Fruit fly (Drosophila melanogaster) whole organism, embryonic: ENCODE measurements around the gene trv.
A peak's percentile ranks its signal among the peaks of the same experiment; 100 is the strongest.

Source experiments
- Atf3 ChIP-seq: fragments of 200-800 bp; sonication (Bioruptor generic); optimal IDR thresholded peaks from 3 replicates; lab custom pipeline; 2016; ENCODE audit warnings: missing biosample characterization, missing genetic modification characterization
- Awh ChIP-seq: fragments of 200-800 bp; sonication (Bioruptor generic); IDR thresholded peaks from 2 replicates; pipeline ENCODE4, ENCODE4 v1.3.6; 2022; ENCODE audit warnings: missing biosample characterization, missing genetic modification characterization
- Bdp1 ChIP-seq: fragments of 200-800 bp; sonication (Bioruptor generic); optimal IDR thresholded peaks from 3 replicates; lab custom pipeline; 2016; ENCODE audit warnings: missing biosample characterization, missing genetic modification characterization
- BtbVII ChIP-seq: fragments of 200-800 bp; sonication (Bioruptor generic); optimal IDR thresholded peaks from 3 replicates; lab custom pipeline; 2017; ENCODE audit warnings: missing biosample characterization, mild to moderate bottlenecking, missing genetic modification characterization
- CG10431 ChIP-seq: fragments of 200-800 bp; sonication (Bioruptor generic); optimal IDR thresholded peaks from 3 replicates; lab custom pipeline; 2018; ENCODE audit warnings: missing biosample characterization, mild to moderate bottlenecking, missing genetic modification characterization
- CG12769 ChIP-seq: fragments of 200-800 bp; sonication (Bioruptor generic); optimal IDR thresholded peaks from 2 replicates; lab custom pipeline; 2019; ENCODE audit warnings: missing biosample characterization, mild to moderate bottlenecking, missing genetic modification characterization, moderate library complexity
- CG15479 ChIP-seq: fragments of 200-800 bp; sonication (Bioruptor generic); optimal IDR thresholded peaks from 3 replicates; lab custom pipeline; 2019; ENCODE audit warnings: missing biosample characterization, mild to moderate bottlenecking, missing genetic modification characterization, moderate library complexity
- CG2889 ChIP-seq: fragments of 200-800 bp; sonication (Bioruptor generic); IDR thresholded peaks from 3 replicates; pipeline ENCODE4 v1.3.6; 2022; ENCODE audit warnings: missing biosample characterization, missing genetic modification characterization
- CG30431 ChIP-seq: fragments of 200-800 bp; sonication (Bioruptor generic); optimal IDR thresholded peaks from 2 replicates; lab custom pipeline; 2017; ENCODE audit warnings: missing biosample characterization, missing genetic modification characterization
- CG3163 ChIP-seq: fragments of 200-800 bp; sonication (Bioruptor generic); optimal IDR thresholded peaks from 3 replicates; lab custom pipeline; 2016; ENCODE audit warnings: missing biosample characterization, missing genetic modification characterization
- CG34422 ChIP-seq: fragments of 200-800 bp; sonication (Bioruptor generic); IDR thresholded peaks from 3 replicates; pipeline ENCODE4 v1.3.6; 2022; ENCODE audit warnings: missing biosample characterization, missing genetic modification characterization
- CG6765 ChIP-seq: fragments of 200-800 bp; sonication (Bioruptor generic); optimal IDR thresholded peaks from 3 replicates; lab custom pipeline; 2017; ENCODE audit warnings: missing biosample characterization, mild to moderate bottlenecking, missing genetic modification characterization
- CG7357 ChIP-seq: fragments of 200-800 bp; sonication (Bioruptor generic); IDR thresholded peaks from 3 replicates; pipeline ENCODE4 v1.3.6; 2022; ENCODE audit warnings: missing biosample characterization, missing genetic modification characterization
- CG7786 ChIP-seq: fragments of 200-800 bp; sonication (Bioruptor generic); optimal IDR thresholded peaks from 2 replicates; lab custom pipeline; 2016; ENCODE audit warnings: missing biosample characterization, missing genetic modification characterization
- CG7928 ChIP-seq: fragments of 200-800 bp; sonication (Bioruptor generic); optimal IDR thresholded peaks from 2 replicates; lab custom pipeline; 2017; ENCODE audit warnings: missing biosample characterization, mild to moderate bottlenecking, missing genetic modification characterization
- CG7963 ChIP-seq: fragments of 200-800 bp; sonication (Bioruptor generic); IDR thresholded peaks from 3 replicates; pipeline ENCODE4 v1.3.6; 2022; ENCODE audit warnings: missing biosample characterization, missing genetic modification characterization; ENCODE audit not compliant: partially characterized antibody
- CG8281 ChIP-seq: fragments of 200-800 bp; sonication (Bioruptor generic); optimal IDR thresholded peaks from 2 replicates; lab custom pipeline; 2018; ENCODE audit warnings: missing biosample characterization, mild to moderate bottlenecking, missing genetic modification characterization, moderate library complexity
- CG8924 ChIP-seq: fragments of 200-800 bp; optimal IDR thresholded peaks from 3 replicates; lab custom pipeline; 2019; ENCODE audit warnings: missing biosample characterization, mild to moderate bottlenecking, missing genetic modification characterization, moderate library complexity
- CG9797 ChIP-seq: fragments of 200-800 bp; sonication (Bioruptor generic); optimal IDR thresholded peaks from 3 replicates; lab custom pipeline; 2018; ENCODE audit warnings: missing biosample characterization, mild to moderate bottlenecking, missing genetic modification characterization
- CG9817 ChIP-seq: fragments of 200-800 bp; sonication (Bioruptor generic); optimal IDR thresholded peaks from 2 replicates; lab custom pipeline; 2018; ENCODE audit warnings: missing biosample characterization, mild to moderate bottlenecking, missing genetic modification characterization, moderate library complexity
- Dfd ChIP-seq, 2 experiments: fragments of >200 bp; optimal IDR thresholded peaks; 2 replicates each; lab custom pipeline; 2017; ENCODE audit warnings: missing biosample characterization in 2 of 2, missing genetic modification characterization in 2 of 2
- Fer3 ChIP-seq: fragments of 200-800 bp; sonication (Bioruptor generic); optimal IDR thresholded peaks from 2 replicates; lab custom pipeline; 2018; ENCODE audit warnings: missing biosample characterization, mild to moderate bottlenecking, missing genetic modification characterization, moderate library complexity
- GATAe ChIP-seq: fragments of 200-800 bp; sonication (Bioruptor generic); conservative IDR thresholded peaks from 2 replicates; pipeline ENCODE4 v1.3.6; 2022; ENCODE audit warnings: missing biosample characterization, missing genetic modification characterization
- HHEX ChIP-seq: fragments of 200-800 bp; sonication (Bioruptor generic); optimal IDR thresholded peaks from 3 replicates; lab custom pipeline; 2017; ENCODE audit warnings: missing biosample characterization, mild to moderate bottlenecking, missing genetic modification characterization, missing genetic modification reagents
- HLHmδ ChIP-seq: fragments of 200-800 bp; sonication (Bioruptor generic); optimal IDR thresholded peaks from 2 replicates; lab custom pipeline; 2018; ENCODE audit warnings: missing biosample characterization, mild to moderate bottlenecking, missing genetic modification characterization, moderate library complexity
- Hey ChIP-seq: fragments of 200-800 bp; sonication (Bioruptor generic); optimal IDR thresholded peaks from 3 replicates; lab custom pipeline; 2018; ENCODE audit warnings: missing biosample characterization, mild to moderate bottlenecking, missing genetic modification characterization
- Hr3 ChIP-seq: fragments of 200-800 bp; sonication (Bioruptor generic); optimal IDR thresholded peaks from 3 replicates; lab custom pipeline; 2016; ENCODE audit warnings: missing biosample characterization, missing genetic modification characterization
- MESR4 ChIP-seq: fragments of 200-800 bp; sonication (Bioruptor generic); optimal IDR thresholded peaks from 2 replicates; lab custom pipeline; 2018; ENCODE audit warnings: missing biosample characterization, mild to moderate bottlenecking, missing genetic modification characterization, moderate library complexity
- MTF-1 ChIP-seq: fragments of 200-800 bp; sonication (Bioruptor generic); optimal IDR thresholded peaks from 2 replicates; lab custom pipeline; 2018; ENCODE audit warnings: missing biosample characterization, mild to moderate bottlenecking, missing genetic modification characterization, borderline replicate concordance
- NFAT ChIP-seq: fragments of 200-800 bp; sonication (Bioruptor generic); IDR thresholded peaks from 2 replicates; pipeline ENCODE4 v1.3.6; 2022; ENCODE audit warnings: missing biosample characterization, missing genetic modification characterization
- Side ChIP-seq: fragments of 200-800 bp; sonication (Bioruptor generic); optimal IDR thresholded peaks from 2 replicates; lab custom pipeline; 2016; ENCODE audit warnings: missing biosample characterization, missing genetic modification characterization
- Six4 ChIP-seq: fragments of 200-800 bp; sonication (Bioruptor generic); optimal IDR thresholded peaks from 2 replicates; lab custom pipeline; 2016; ENCODE audit warnings: missing biosample characterization, missing genetic modification characterization
- Spps ChIP-seq: fragments of 200-800 bp; sonication (Bioruptor generic); optimal IDR thresholded peaks from 2 replicates; lab custom pipeline; 2018; ENCODE audit warnings: missing biosample characterization, mild to moderate bottlenecking, missing genetic modification characterization
- Xbp1 ChIP-seq: fragments of 200-800 bp; sonication (Bioruptor generic); optimal IDR thresholded peaks from 3 replicates; lab custom pipeline; 2016; ENCODE audit warnings: missing biosample characterization, mild to moderate bottlenecking, missing genetic modification characterization
- aop ChIP-seq: fragments of 200-800 bp; sonication (Bioruptor generic); IDR thresholded peaks from 2 replicates; pipeline ENCODE4 v1.3.6; 2022; ENCODE audit warnings: missing biosample characterization, missing genetic modification characterization
- bigmax ChIP-seq: fragments of 200-800 bp; sonication (Bioruptor generic); optimal IDR thresholded peaks from 2 replicates; lab custom pipeline; 2018; ENCODE audit warnings: missing biosample characterization, mild to moderate bottlenecking, missing genetic modification characterization
- bowl ChIP-seq: fragments of 200-800 bp; sonication (Bioruptor generic); IDR thresholded peaks from 2 replicates; pipeline ENCODE4 v1.3.6; 2022; ENCODE audit warnings: missing biosample characterization, missing genetic modification characterization
- da ChIP-seq: fragments of 200-800 bp; sonication (Bioruptor generic); optimal IDR thresholded peaks from 2 replicates; lab custom pipeline; 2016; ENCODE audit warnings: missing biosample characterization, missing genetic modification characterization
- dan ChIP-seq: fragments of 200-800 bp; sonication (Bioruptor generic); IDR thresholded peaks from 2 replicates; pipeline ENCODE4 v1.3.6; 2022; ENCODE audit warnings: missing biosample characterization, missing genetic modification characterization
- dati ChIP-seq: fragments of 200-800 bp; sonication (Bioruptor generic); IDR thresholded peaks from 2 replicates; pipeline ENCODE4 v1.3.6; 2022; ENCODE audit warnings: missing biosample characterization, missing genetic modification characterization
- grn ChIP-seq: fragments of 200-800 bp; sonication (Bioruptor generic); optimal IDR thresholded peaks from 3 replicates; lab custom pipeline; 2017; ENCODE audit warnings: missing biosample characterization, missing genetic modification characterization
- kay ChIP-seq: fragments of 200-800 bp; sonication (Bioruptor generic); optimal IDR thresholded peaks from 2 replicates; lab custom pipeline; 2016; ENCODE audit warnings: missing biosample characterization, missing genetic modification characterization
- nau ChIP-seq: fragments of 200-800 bp; sonication (Bioruptor generic); optimal IDR thresholded peaks from 3 replicates; lab custom pipeline; 2017; ENCODE audit warnings: missing biosample characterization, mild to moderate bottlenecking, missing genetic modification characterization, missing genetic modification reagents
- nmo ChIP-seq: fragments of 200-800 bp; sonication (Bioruptor generic); optimal IDR thresholded peaks from 2 replicates; lab custom pipeline; 2018; ENCODE audit warnings: missing biosample characterization, mild to moderate bottlenecking, missing genetic modification characterization, moderate library complexity
- pho ChIP-seq: fragments of 200-800 bp; sonication (Bioruptor generic); optimal IDR thresholded peaks from 2 replicates; lab custom pipeline; 2016; ENCODE audit warnings: missing biosample characterization, missing genetic modification characterization
- pita ChIP-seq: fragments of 200-800 bp; sonication (Bioruptor generic); optimal IDR thresholded peaks from 2 replicates; lab custom pipeline; 2017; ENCODE audit warnings: missing biosample characterization, mild to moderate bottlenecking, missing genetic modification characterization
- pum ChIP-seq: fragments of 200-800 bp; sonication (Bioruptor generic); optimal IDR thresholded peaks from 2 replicates; lab custom pipeline; 2016; ENCODE audit warnings: missing biosample characterization, missing genetic modification characterization
- repo ChIP-seq: fragments of 200-800 bp; sonication (Bioruptor generic); optimal IDR thresholded peaks from 2 replicates; lab custom pipeline; 2016; ENCODE audit warnings: missing biosample characterization, missing genetic modification characterization
- scrt ChIP-seq: fragments of 200-800 bp; sonication (Bioruptor generic); optimal IDR thresholded peaks from 2 replicates; lab custom pipeline; 2018; ENCODE audit warnings: missing biosample characterization, mild to moderate bottlenecking, missing genetic modification characterization, moderate library complexity
- tap ChIP-seq: fragments of 200-800 bp; optimal IDR thresholded peaks from 3 replicates; lab custom pipeline; 2019; ENCODE audit warnings: missing biosample characterization, mild to moderate bottlenecking, missing genetic modification characterization, moderate library complexity
- trh ChIP-seq: fragments of 200-800 bp; sonication (Bioruptor generic); optimal IDR thresholded peaks from 2 replicates; lab custom pipeline; 2016; ENCODE audit warnings: missing biosample characterization, missing genetic modification characterization
- zen2 ChIP-seq: fragments of 200-800 bp; sonication (Bioruptor generic); IDR thresholded peaks from 3 replicates; pipeline ENCODE4 v1.3.6; 2022; ENCODE audit warnings: missing biosample characterization, missing genetic modification characterization; ENCODE audit not compliant: partially characterized antibody
- zf30C ChIP-seq: fragments of 200-800 bp; sonication (Bioruptor generic); optimal IDR thresholded peaks from 3 replicates; lab custom pipeline; 2018; ENCODE audit warnings: missing biosample characterization, mild to moderate bottlenecking, missing genetic modification characterization

Gene trv

dm6 chr3R:27986794-27987193 is 39.6 kb upstream of the trv start (continued):
- TF ChIP-seq NFAT (GFP tag; lab: Robert Waterston, UW) (no peak), Bdp1 (no peak), Hr3 (no peak), zen2 (no peak), CG12769 (tag; lab: Kevin White, UChicago) (peak; percentile 43), Xbp1 (GFP tag; lab: Kevin White, UChicago) (no peak), HHEX (GFP tag; lab: Kevin White, UChicago) (no peak), CG6765 (GFP tag; lab: Kevin White, UChicago) (no peak), repo (GFP tag; lab: Kevin White, UChicago) (no peak), Awh (GFP tag; lab: Robert Waterston, UW) (0 out of 2 replicates have a peak, but pooled peaks have one; percentile 8), Side (GFP tag; lab: Kevin White, UChicago) (no peak), CG2889 (GFP tag; lab: Robert Waterston, UW) (no peak), Fer3 (tag; lab: Kevin White, UChicago) (no peak), CG7357 (GFP tag; lab: Robert Waterston, UW) (no peak), Hey (peak; percentile 34), nau (GFP tag; lab: Kevin White, UChicago) (no peak), trh (GFP tag; lab: Kevin White, UChicago) (no peak), GATAe (GFP tag; lab: Robert Waterston, UW) (peak; percentile 23; the same call in 1 of the 2 replicates), CG8924 (tag; lab: Kevin White, UChicago) (no peak), pita (GFP tag; lab: Kevin White, UChicago) (no peak), grn (peak; percentile 45), aop (GFP tag; lab: Robert Waterston, UW) (no peak), CG34422 (no peak), bigmax (peak; percentile 2), CG9817 (peak; percentile 6), MESR4 (GFP tag; lab: Kevin White, UChicago) (no peak), CG10431 (GFP tag; lab: Kevin White, UChicago) (no peak), CG8281 (no peak), bowl (GFP tag; lab: Robert Waterston, UW) (no peak), MTF-1 (GFP tag; lab: Kevin White, UChicago) (peak; percentile 1), CG7928 (no peak), pho (GFP tag; lab: Kevin White, UChicago) (no peak), tap (tag; lab: Kevin White, UChicago) (no peak)
- TF ChIP-seq, all 482 proteins: peak for 46

DNA sequence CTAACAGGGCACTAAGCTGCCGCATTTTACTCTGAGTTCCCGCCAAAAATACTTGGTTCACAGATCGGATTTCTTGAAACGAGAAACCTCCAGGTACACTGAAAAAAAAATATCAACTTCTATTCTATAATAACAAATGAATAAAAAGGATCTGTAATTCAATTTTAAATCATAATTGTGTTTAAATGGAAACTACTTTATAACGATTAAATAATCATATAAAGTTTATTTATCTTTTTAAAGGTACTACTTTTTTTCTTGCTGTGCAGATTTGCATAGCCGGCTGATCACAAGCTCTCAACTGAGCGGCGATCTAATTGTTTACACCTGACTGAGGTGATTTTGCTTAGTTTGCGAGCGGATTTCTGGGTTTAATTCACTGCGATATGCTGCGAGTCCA is 39.1 kb upstream of the trv start:
- TF ChIP-seq CG15479 (GFP tag; lab: Kevin White, UChicago) (no peak), dati (GFP tag; lab: Robert Waterston, UW) (no peak), zf30C (GFP tag; lab: Kevin White, UChicago) (peak; percentile 2), Spps (tag; lab: Kevin White, UChicago) (no peak), Six4 (GFP tag; lab: Kevin White, UChicago) (peak; percentile 30), Atf3 (no peak), CG9797 (GFP tag; lab: Kevin White, UChicago) (no peak), MTF-1 (GFP tag; lab: Kevin White, UChicago) (no peak), CG7786 (GFP tag; lab: Kevin White, UChicago) (no peak), pum (GFP tag; lab: Kevin White, UChicago) (no peak), BtbVII (GFP tag; lab: Kevin White, UChicago) (peak; percentile 29), scrt (GFP tag; lab: Kevin White, UChicago) (peak; percentile 36), Dfd (GFP tag; optimal IDR thresholded peaks at IDR 0.05; lab: Kevin White, UChicago) (no peak), da (GFP tag; lab: Kevin White, UChicago) (no peak), CG3163 (GFP tag; lab: Kevin White, UChicago) (no peak), CG7963 (GFP tag; lab: Robert Waterston, UW) (no peak), GATAe (GFP tag; lab: Robert Waterston, UW) (no peak; the same call in 1 of the 2 replicates), CG30431 (no peak), kay (GFP tag; lab: Kevin White, UChicago) (no peak), dan (GFP tag; lab: Robert Waterston, UW) (no peak), HLHmδ (GFP tag; lab: Kevin White, UChicago) (no peak), nmo (peak; percentile 83)
